Worm (Caenorhabditis elegans): Measurements from ENCODE around the gene tiar-2.

Gene tiar-2

DNA sequence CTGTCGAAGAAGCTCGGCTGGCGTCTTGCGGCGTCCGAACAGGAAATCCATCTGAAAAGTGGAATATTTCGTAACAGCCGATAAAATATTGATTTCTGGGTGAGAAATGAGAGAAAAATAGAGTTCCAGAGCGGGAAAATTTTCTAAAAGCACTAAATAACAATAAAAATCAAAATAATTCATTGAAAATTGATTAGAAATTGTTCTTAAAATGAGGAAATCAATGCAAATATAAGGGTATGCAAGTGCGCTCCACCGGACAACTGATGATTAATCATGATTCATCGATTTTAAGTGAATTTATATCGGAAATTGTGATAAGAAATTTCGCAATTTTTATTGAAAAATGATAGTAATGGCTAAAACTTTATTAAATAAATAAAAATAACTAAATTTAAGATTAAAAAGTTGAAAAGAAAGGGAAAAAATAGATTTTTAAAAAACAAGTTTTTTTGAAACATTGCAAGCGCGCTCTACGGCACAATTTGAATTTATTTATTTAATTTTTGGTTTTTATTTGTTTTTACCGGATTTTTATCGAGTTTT, at the start of gene tiar-2, which contains the start of gene vps-2:
Gene tiar-2, plus strand, starts transcription at position 520 of the 546 bp plus-strand sequence.
Gene vps-2, minus strand, starts transcription at position 51 of the 546 bp plus-strand sequence.
- TF ChIP-seq elt-2 (tag; optimal IDR thresholded peaks at IDR 0.05), result peak; percentile 13
- TF ChIP-seq eyg-1 (tag; optimal IDR thresholded peaks at IDR 0.05), result no peak
- TF ChIP-seq unc-55 (GFP tag; optimal IDR thresholded peaks at IDR 0.05), result no peak
- peak; percentile 59 for TF ChIP-seq ceh-48 (tag; optimal IDR thresholded peaks at IDR 0.05)
- no peak for TF ChIP-seq ceh-22 (tag; optimal IDR thresholded peaks at IDR 0.05)
- TF ChIP-seq ama-1 (optimal IDR thresholded peaks at IDR 0.05), result no peak
- TF ChIP-seq unc-42 (tag; optimal IDR thresholded peaks at IDR 0.05), result peak; percentile 73
- TF ChIP-seq fax-1 (tag; optimal IDR thresholded peaks at IDR 0.05), result no peak
- no peak for TF ChIP-seq dmd-4 (tag; optimal IDR thresholded peaks at IDR 0.05; ENCODE audit: borderline replicate concordance)

- TF ChIP-seq syd-9 (tag; optimal IDR thresholded peaks at IDR 0.05) (no peak), nfya-1 (tag; optimal IDR thresholded peaks at IDR 0.05) (peak; percentile 96), ceh-19 (GFP tag; optimal IDR thresholded peaks at IDR 0.05) (no peak), odd-2 (tag; optimal IDR thresholded peaks at IDR 0.05) (no peak), mec-3 (tag; optimal IDR thresholded peaks at IDR 0.05; ENCODE audit: borderline replicate concordance) (no peak)
Observed at ce11 chrII:12722049-12722448, 46.4 kb upstream of the tiar-2 start.

ce11 chrII:12722685-12723287, 45.7 kb upstream of the tiar-2 start:
- peak; percentile 90 for TF ChIP-seq nfya-1 (tag; optimal IDR thresholded peaks at IDR 0.05)
- TF ChIP-seq ceh-18 (tag; optimal IDR thresholded peaks at IDR 0.05), result no peak
- TF ChIP-seq T23F11.4 (GFP tag; optimal IDR thresholded peaks at IDR 0.05), result no peak

DNA sequence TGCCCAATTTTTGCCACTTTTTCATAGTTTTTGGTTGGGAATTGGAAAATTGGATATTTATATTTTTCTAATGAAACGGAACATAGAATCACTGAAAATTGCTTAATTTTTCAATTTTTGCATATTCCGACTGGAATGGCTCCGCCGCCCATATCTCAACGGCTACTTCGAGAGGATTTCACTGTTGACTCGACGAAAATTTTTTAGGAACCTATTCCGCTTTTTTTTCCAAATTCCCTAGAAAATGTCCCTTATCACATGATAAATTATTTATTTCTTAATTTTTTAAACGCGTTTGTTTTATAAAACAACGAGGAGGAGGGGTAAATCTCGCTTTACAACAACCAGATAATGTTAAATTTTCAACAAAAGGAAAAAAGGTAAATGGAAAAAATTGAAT, 41.8 kb upstream of the tiar-2 start:
- TF ChIP-seq ceh-6 (GFP tag; optimal IDR thresholded peaks at IDR 0.05) (no peak), F13H6.1 (tag; optimal IDR thresholded peaks at IDR 0.05) (no peak), fax-1 (tag; optimal IDR thresholded peaks at IDR 0.05) (no peak), hlh-30 (tag; optimal IDR thresholded peaks at IDR 0.05; ENCODE audit: insufficient read depth) (no peak), K02D7.2 (tag; optimal IDR thresholded peaks at IDR 0.05) (no peak), elt-4 (tag; optimal IDR thresholded peaks at IDR 0.05) (no peak), syd-9 (tag; optimal IDR thresholded peaks at IDR 0.05) (no peak), hlh-13 (GFP tag; optimal IDR thresholded peaks at IDR 0.05) (no peak), fkh-10 (GFP tag; optimal IDR thresholded peaks at IDR 0.05) (no peak), pha-2 (tag; optimal IDR thresholded peaks at IDR 0.05) (no peak), pat-9 (tag; optimal IDR thresholded peaks at IDR 0.05) (no peak), ceh-18 (tag; optimal IDR thresholded peaks at IDR 0.05) (no peak), pag-3 (tag; optimal IDR thresholded peaks at IDR 0.05; ENCODE audit: borderline replicate concordance) (no peak)

ce11 chrII:12727871-12728270, 40.6 kb upstream of the tiar-2 start:
- TF ChIP-seq sox-2 (GFP tag; IDR thresholded peaks at IDR 0.05) (no peak), madf-2 (tag; optimal IDR thresholded peaks at IDR 0.05) (no peak), hlh-6 (tag; optimal IDR thresholded peaks at IDR 0.05) (peak; percentile 83)

DNA sequence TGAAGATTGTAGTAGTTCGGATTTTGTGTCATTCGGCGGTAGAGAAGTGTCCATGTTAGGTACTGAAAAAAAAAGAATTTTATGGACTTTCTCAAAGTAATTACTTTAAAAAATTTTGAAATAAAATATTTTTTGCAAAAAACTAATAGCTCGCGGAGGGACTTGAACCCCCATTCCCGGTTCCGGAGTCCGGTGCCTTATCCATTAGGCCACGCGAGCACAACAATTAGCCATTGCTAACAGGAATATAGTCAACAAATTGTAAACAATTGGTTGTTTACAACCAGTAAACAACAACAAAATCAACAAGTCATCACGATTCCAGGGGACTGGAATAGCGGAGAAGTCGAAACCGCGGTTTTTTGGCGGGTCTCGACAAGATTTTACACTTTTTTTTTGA, 39.9 kb upstream of the tiar-2 start:
- TF ChIP-seq ceh-6 (GFP tag; optimal IDR thresholded peaks at IDR 0.05) (no peak), hlh-6 (tag; optimal IDR thresholded peaks at IDR 0.05) (no peak), sox-2 (GFP tag; IDR thresholded peaks at IDR 0.05) (no peak)

DNA sequence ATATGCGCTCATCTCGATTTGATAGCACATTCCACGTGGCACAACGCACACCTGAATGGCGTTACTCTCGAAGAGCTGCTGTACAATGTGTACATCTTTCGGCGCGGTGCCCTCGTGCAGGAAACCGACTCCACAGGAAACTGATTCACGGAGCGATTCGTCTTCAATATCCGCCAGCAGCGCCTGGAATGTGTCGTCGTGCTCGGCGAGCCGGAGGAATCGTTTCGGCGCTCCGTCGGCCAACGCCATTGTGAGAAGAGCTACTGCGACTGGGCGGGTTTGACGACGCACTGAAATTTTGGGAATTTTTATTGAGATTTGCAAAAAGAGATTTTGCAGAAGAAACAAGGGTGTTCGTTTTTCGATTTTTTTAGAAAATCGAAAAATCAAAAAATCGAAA, 38.5 kb upstream of the tiar-2 start:
- TF ChIP-seq ttx-3 (tag; optimal IDR thresholded peaks at IDR 0.05) (no peak), tbx-7 (tag; optimal IDR thresholded peaks at IDR 0.05) (no peak), hlh-15 (tag; optimal IDR thresholded peaks at IDR 0.05) (no peak), F13H6.1 (tag; optimal IDR thresholded peaks at IDR 0.05) (no peak), che-1 (tag; optimal IDR thresholded peaks at IDR 0.05) (no peak)

All from whole organism, late embryonic.